Fruit fly (Drosophila melanogaster) Kc167 (cell line): Measurements from ENCODE around the gene Tcs5.

Source experiments
- Myc ChIP-seq: fragments of >200 bp; optimal IDR thresholded peaks from 2 replicates; lab custom pipeline; 2017; ENCODE audit warnings: missing external identifiers
- Sin3A ChIP-seq: fragments of >200 bp; optimal IDR thresholded peaks from 2 replicates; lab custom pipeline; 2018; ENCODE audit warnings: missing external identifiers
- h ChIP-seq: fragments of >200 bp; optimal IDR thresholded peaks from 3 replicates; lab custom pipeline; 2018; ENCODE audit warnings: missing external identifiers
- psq ChIP-seq: fragments of >200 bp; optimal IDR thresholded peaks from 2 replicates; lab custom pipeline; 2017; ENCODE audit warnings: missing external identifiers
- ttk ChIP-seq: sonication (Bioruptor generic); optimal IDR thresholded peaks from 2 replicates; lab custom pipeline; 2017; ENCODE audit warnings: missing external identifiers

DNA sequence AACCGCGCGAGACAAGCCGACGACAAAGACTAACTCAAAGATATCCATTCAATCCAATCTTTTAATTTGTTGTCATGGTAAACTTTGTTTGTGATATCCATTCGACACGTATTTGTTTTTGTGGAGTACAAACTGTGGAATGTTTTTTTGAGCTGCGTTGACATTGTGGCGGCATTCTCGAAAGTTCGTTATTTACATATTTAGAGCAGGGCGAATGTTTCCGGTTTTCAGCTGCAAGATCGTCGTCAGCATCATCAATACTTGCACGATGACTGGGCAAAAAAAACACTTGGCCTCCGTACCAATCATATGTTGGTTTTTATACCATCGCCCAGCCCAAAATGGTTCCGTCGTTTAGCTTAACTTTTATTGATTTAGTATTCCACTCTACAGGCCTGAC is 8.7 kb downstream of the Tcs5 start:
- TF ChIP-seq psq (no peak), Myc (lab: Kevin White, UChicago) (no peak), ttk (lab: Kevin White, UChicago) (no peak), Sin3A (no peak), h (lab: Kevin White, UChicago) (no peak)
